Worm (Caenorhabditis elegans): Measurements from ENCODE around the gene egg-3.

DNA sequence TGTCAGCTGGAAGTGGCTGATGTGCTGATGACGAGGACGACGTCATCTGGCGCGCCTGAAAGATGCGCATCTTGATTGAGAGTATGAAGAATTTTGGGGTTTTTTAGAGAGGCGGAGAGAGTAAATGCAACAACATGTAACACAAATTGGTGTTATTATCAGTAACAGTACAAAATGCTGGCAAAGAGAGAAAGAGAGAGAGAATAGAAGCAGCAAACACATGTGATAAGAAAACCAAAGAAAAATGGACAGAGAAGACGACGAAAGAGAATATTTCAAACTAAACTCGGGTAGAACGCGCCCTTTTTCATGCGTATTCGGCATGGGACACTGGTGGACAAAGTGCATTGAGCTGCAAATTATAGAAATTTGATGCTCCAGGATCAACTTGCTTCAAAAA, 23.4 kb downstream of the egg-3 start, which contains the start of gene M106.3:
- no peak for TF ChIP-seq nhr-67 (tag; optimal IDR thresholded peaks at IDR 0.05)
- no peak for TF ChIP-seq ztf-4 (tag; optimal IDR thresholded peaks at IDR 0.05)
- no peak for TF ChIP-seq ztf-11 (tag; optimal IDR thresholded peaks at IDR 0.05)
- no peak for TF ChIP-seq tbx-2 (tag; optimal IDR thresholded peaks at IDR 0.05)
